Worm (Caenorhabditis elegans) whole organism, young adult: ENCODE results near the gene syd-9.

Experiments used
- B0336.3 ChIP-seq: fragments of 200-800 bp; sonication (Bioruptor generic); IDR thresholded peaks from 2 replicates; pipeline ENCODE4 v1.3.6; 2022; ENCODE audit warnings: missing genetic modification characterization, missing compliant biosample characterization
- F33H1.4 ChIP-seq: fragments of 200-800 bp; sonication (Bioruptor generic); IDR thresholded peaks from 2 replicates; pipeline ENCODE4 v1.3.6; 2022; ENCODE audit warnings: missing genetic modification reagents, missing genetic modification characterization, missing compliant biosample characterization
- F52B5.7 ChIP-seq: sonication (generic microtip); optimal IDR thresholded peaks from 2 replicates; lab custom pipeline; 2016; ENCODE audit warnings: mild to moderate bottlenecking, missing genetic modification characterization, missing compliant biosample characterization
- F55B11.4 ChIP-seq: sonication (generic microtip); optimal IDR thresholded peaks from 2 replicates; lab custom pipeline; 2016; ENCODE audit warnings: missing compliant biosample characterization, missing genetic modification characterization, borderline replicate concordance; ENCODE audit not compliant: insufficient read depth
- F57C9.4 ChIP-seq: sonication (generic microtip); optimal IDR thresholded peaks from 2 replicates; lab custom pipeline; 2017; ENCODE audit warnings: mild to moderate bottlenecking, missing genetic modification characterization, missing compliant biosample characterization
- K11D2.4 ChIP-seq: fragments of 200-800 bp; sonication (Bioruptor generic); IDR thresholded peaks from 2 replicates; pipeline ENCODE4 v1.3.6; 2022; ENCODE audit warnings: missing genetic modification reagents, missing genetic modification characterization, missing compliant biosample characterization
- K12H6.12 ChIP-seq: fragments of 200-800 bp; sonication (Bioruptor generic); optimal IDR thresholded peaks from 2 replicates; lab custom pipeline; 2018; ENCODE audit warnings: mild to moderate bottlenecking, missing genetic modification characterization, missing compliant biosample characterization
- Y56A3A.18 ChIP-seq: fragments of 200-800 bp; sonication (Bioruptor generic); IDR thresholded peaks from 2 replicates; pipeline ENCODE4 v1.3.6; 2022; ENCODE audit warnings: missing genetic modification reagents, missing genetic modification characterization, missing compliant biosample characterization
- atf-7 ChIP-seq: sonication (generic microtip); optimal IDR thresholded peaks from 2 replicates; lab custom pipeline; 2017; ENCODE audit warnings: mild to moderate bottlenecking, missing genetic modification characterization, missing compliant biosample characterization
- attf-3 ChIP-seq: fragments of 200-800 bp; sonication (Bioruptor generic); conservative IDR thresholded peaks from 2 replicates; pipeline ENCODE4 v1.3.6; 2022; ENCODE audit warnings: missing genetic modification reagents, missing genetic modification characterization, missing compliant biosample characterization
- attf-6 ChIP-seq: fragments of 200-800 bp; sonication (Bioruptor generic); IDR thresholded peaks from 2 replicates; pipeline ENCODE4 v1.3.6; 2022; ENCODE audit warnings: missing genetic modification reagents, missing genetic modification characterization, missing compliant biosample characterization
- cebp-1 ChIP-seq, 2 experiments: fragments of 200-800 bp in 1 of 2; sonication (Bioruptor generic) in 1 of 2; sonication (generic microtip) in 1 of 2; IDR thresholded peaks in 1 of 2; optimal IDR thresholded peaks in 1 of 2; 2 replicates each; pipeline versions ENCODE4 v1.3.6 to Lab custom; 2017 to 2022; ENCODE audit warnings: missing compliant biosample characterization in 2 of 2, missing genetic modification characterization in 2 of 2, mild to moderate bottlenecking in 1 of 2, missing genetic modification reagents in 1 of 2, moderate library complexity in 1 of 2
- ceh-58 ChIP-seq: fragments of 200-800 bp; sonication (Bioruptor generic); IDR thresholded peaks from 2 replicates; pipeline ENCODE4 v1.3.6; 2022; ENCODE audit warnings: missing genetic modification characterization, missing compliant biosample characterization
- ceh-79 ChIP-seq: sonication (generic microtip); optimal IDR thresholded peaks from 2 replicates; lab custom pipeline; 2017; ENCODE audit warnings: mild to moderate bottlenecking, missing genetic modification characterization, missing compliant biosample characterization
- ceh-91 ChIP-seq: fragments of 200-800 bp; sonication (Bioruptor generic); IDR thresholded peaks from 2 replicates; pipeline ENCODE4 v1.3.6; 2022; ENCODE audit warnings: missing genetic modification reagents, missing genetic modification characterization, missing compliant biosample characterization
- dox-1 ChIP-seq: fragments of 200-800 bp; sonication (Bioruptor generic); IDR thresholded peaks from 2 replicates; pipeline ENCODE4 v1.3.6; 2022; ENCODE audit warnings: missing genetic modification reagents, missing genetic modification characterization, missing compliant biosample characterization
- egl-18 ChIP-seq: fragments of 200-800 bp; sonication (Bioruptor generic); IDR thresholded peaks from 2 replicates; pipeline ENCODE4 v1.3.6; 2022; ENCODE audit warnings: missing genetic modification reagents, missing genetic modification characterization, missing compliant biosample characterization
- ets-4 ChIP-seq: fragments of 200-800 bp; sonication (Bioruptor generic); optimal IDR thresholded peaks from 2 replicates; lab custom pipeline; 2018; ENCODE audit warnings: mild to moderate bottlenecking, missing genetic modification characterization, missing compliant biosample characterization
- him-1 ChIP-seq: sonication (generic microtip); optimal IDR thresholded peaks from 2 replicates; lab custom pipeline; 2016; ENCODE audit warnings: missing genotype, missing genetic modification reagents, missing genetic modification characterization, missing compliant biosample characterization
- hlh-12 ChIP-seq: sonication (generic microtip); optimal IDR thresholded peaks from 2 replicates; lab custom pipeline; 2016; ENCODE audit warnings: missing genetic modification characterization, missing compliant biosample characterization
- hrde-1 ChIP-seq: sonication (generic microtip); optimal IDR thresholded peaks from 2 replicates; lab custom pipeline; 2016; ENCODE audit warnings: missing genetic modification characterization, mild to moderate bottlenecking, missing compliant biosample characterization, moderate library complexity, missing genotype, missing genetic modification reagents, borderline replicate concordance
- hsf-1 ChIP-seq: fragments of 200-800 bp; sonication (Bioruptor generic); IDR thresholded peaks from 2 replicates; pipeline ENCODE4 v1.3.6; 2022; ENCODE audit warnings: missing genetic modification reagents, missing genetic modification characterization, missing compliant biosample characterization
- let-607 ChIP-seq, 2 experiments: fragments of 200-800 bp in 1 of 2; sonication (Bioruptor generic) in 1 of 2; sonication (generic microtip) in 1 of 2; optimal IDR thresholded peaks; 2 replicates each; lab custom pipeline; 2016 to 2018; ENCODE audit warnings: mild to moderate bottlenecking in 2 of 2, missing compliant biosample characterization in 2 of 2, missing genetic modification characterization in 2 of 2, moderate library complexity in 2 of 2, missing genotype in 1 of 2
- lin-35 ChIP-seq, 3 experiments: fragments of 150-350 bp in 2 of 3; sonication (generic microtip) in 1 of 3; optimal IDR thresholded peaks; 2 replicates each; lab custom pipeline; 2014 to 2018; ENCODE audit warnings: missing biosample characterization in 3 of 3, missing genetic modification characterization in 3 of 3, missing genetic modification reagents in 3 of 3
- lin-40 ChIP-seq: sonication (generic microtip); optimal IDR thresholded peaks from 2 replicates; lab custom pipeline; 2016; ENCODE audit warnings: missing genetic modification characterization, mild to moderate bottlenecking, missing compliant biosample characterization, missing genotype, missing genetic modification reagents
- madf-10 ChIP-seq: sonication (generic microtip); optimal IDR thresholded peaks from 2 replicates; lab custom pipeline; 2016; ENCODE audit warnings: mild to moderate bottlenecking, missing genetic modification characterization, missing compliant biosample characterization
- madf-3 ChIP-seq: fragments of 200-800 bp; sonication (Bioruptor generic); IDR thresholded peaks from 2 replicates; pipeline ENCODE4 v1.3.6; 2022; ENCODE audit warnings: missing genetic modification reagents, missing genetic modification characterization, missing compliant biosample characterization
- madf-8 ChIP-seq: fragments of 200-800 bp; sonication (Bioruptor generic); conservative IDR thresholded peaks from 2 replicates; pipeline ENCODE4 v1.3.6; 2022; ENCODE audit warnings: missing genetic modification reagents, missing genetic modification characterization, missing compliant biosample characterization
- mes-4 ChIP-seq: sonication (generic microtip); optimal IDR thresholded peaks from 2 replicates; lab custom pipeline; 2016; ENCODE audit warnings: missing genotype, missing genetic modification characterization, missing compliant biosample characterization
- mxl-1 ChIP-seq: sonication (generic microtip); optimal IDR thresholded peaks from 2 replicates; lab custom pipeline; 2016; ENCODE audit warnings: missing genetic modification characterization, missing compliant biosample characterization
- nhr-120 ChIP-seq: fragments of 200-800 bp; sonication (Bioruptor generic); IDR thresholded peaks from 2 replicates; pipeline ENCODE4 v1.3.6; 2022; ENCODE audit warnings: missing genetic modification characterization, missing compliant biosample characterization
- nhr-179 ChIP-seq: sonication (generic microtip); optimal IDR thresholded peaks from 2 replicates; lab custom pipeline; 2016; ENCODE audit warnings: mild to moderate bottlenecking, missing genetic modification characterization, missing compliant biosample characterization
- nhr-80 ChIP-seq: sonication (generic microtip); optimal IDR thresholded peaks from 2 replicates; lab custom pipeline; 2016; ENCODE audit warnings: missing genetic modification characterization, missing compliant biosample characterization
- nhr-90 ChIP-seq: sonication (generic microtip); optimal IDR thresholded peaks from 2 replicates; lab custom pipeline; 2016; ENCODE audit warnings: missing genotype, mild to moderate bottlenecking, missing genetic modification characterization, missing compliant biosample characterization
- rcor-1 ChIP-seq: fragments of 200-800 bp; sonication (Bioruptor generic); IDR thresholded peaks from 2 replicates; pipeline ENCODE4 v1.3.6; 2022; ENCODE audit warnings: missing genetic modification reagents, missing genetic modification characterization, missing compliant biosample characterization
- rec-8 ChIP-seq, 2 experiments: sonication (generic microtip); optimal IDR thresholded peaks; 2 replicates each; lab custom pipeline; 2016; ENCODE audit warnings: mild to moderate bottlenecking in 2 of 2, missing genetic modification characterization in 2 of 2, missing genetic modification reagents in 2 of 2, missing genotype in 2 of 2, missing biosample characterization in 1 of 2, missing compliant biosample characterization in 1 of 2, moderate library complexity in 1 of 2
- sea-2 ChIP-seq: fragments of 200-800 bp; sonication (Bioruptor generic); IDR thresholded peaks from 2 replicates; pipeline ENCODE4 v1.3.6; 2022; ENCODE audit warnings: missing genetic modification characterization, missing compliant biosample characterization
- snpc-1.1 ChIP-seq: sonication (generic microtip); optimal IDR thresholded peaks from 2 replicates; lab custom pipeline; 2017; ENCODE audit warnings: missing genetic modification characterization, mild to moderate bottlenecking, missing compliant biosample characterization, antibody characterized with exemption, moderate library complexity, missing genotype, missing genetic modification reagents; ENCODE audit not compliant: insufficient read depth
- somi-1 ChIP-seq: fragments of 200-800 bp; sonication (Bioruptor generic); optimal IDR thresholded peaks from 2 replicates; lab custom pipeline; 2018; ENCODE audit warnings: mild to moderate bottlenecking, missing genetic modification characterization, missing compliant biosample characterization
- tbx-9 ChIP-seq: sonication (generic microtip); optimal IDR thresholded peaks from 2 replicates; lab custom pipeline; 2016; ENCODE audit warnings: borderline replicate concordance, missing genetic modification characterization, inconsistent platforms, missing compliant biosample characterization
- unc-62 ChIP-seq: fragments of 150-350 bp; optimal IDR thresholded peaks from 2 replicates; lab custom pipeline; 2014; ENCODE audit warnings: missing biosample characterization, missing genetic modification reagents, missing genetic modification characterization
- xnd-1 ChIP-seq: sonication (generic microtip); optimal IDR thresholded peaks from 2 replicates; lab custom pipeline; 2016; ENCODE audit warnings: missing genotype, missing genetic modification reagents, missing genetic modification characterization, missing compliant biosample characterization
- zfh-2 ChIP-seq: fragments of 200-800 bp; sonication (Bioruptor generic); conservative IDR thresholded peaks from 2 replicates; pipeline ENCODE4 v1.3.6; 2022; ENCODE audit warnings: missing genetic modification reagents, missing genetic modification characterization, missing compliant biosample characterization
- ztf-26 ChIP-seq: sonication (generic microtip); optimal IDR thresholded peaks from 2 replicates; lab custom pipeline; 2017; ENCODE audit warnings: missing genetic modification characterization, missing compliant biosample characterization

Gene syd-9

DNA sequence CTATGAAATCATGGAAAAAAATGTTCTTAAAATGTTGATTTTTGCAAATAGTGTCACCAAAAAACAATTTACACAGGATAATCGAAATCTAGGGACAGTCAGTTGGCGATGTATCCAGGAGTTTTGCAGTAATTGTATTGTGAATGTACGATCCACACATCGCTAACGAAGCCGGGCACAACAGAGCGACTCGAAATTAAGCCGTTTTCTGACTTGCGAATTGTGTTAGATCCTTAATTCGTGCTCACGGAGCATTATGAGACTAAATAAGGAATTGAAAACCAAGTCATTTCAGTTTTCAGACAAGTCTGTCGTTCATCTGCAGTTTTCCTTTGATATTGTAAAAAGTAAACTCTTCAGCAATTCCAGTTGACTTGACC lies 16.2 kb downstream of the syd-9 start:
- TF ChIP-seq sea-2 (GFP tag; lab: Robert Waterston, UW): no peak
- TF ChIP-seq egl-18: no peak
- no peak for TF ChIP-seq F52B5.7 (tag; lab: Kevin White, UChicago)
- TF ChIP-seq madf-8: no peak
- no peak for TF ChIP-seq rec-8 (tag; optimal IDR thresholded peaks at IDR 0.05; lab: Kevin White, UChicago)
- TF ChIP-seq hsf-1 (GFP tag; lab: Robert Waterston, UW): no peak
- no peak for TF ChIP-seq attf-6 (GFP tag; lab: Robert Waterston, UW)
- TF ChIP-seq ceh-91 (GFP tag; lab: Robert Waterston, UW): no peak
- TF ChIP-seq ets-4 (GFP tag; lab: Kevin White, UChicago): no peak
- TF ChIP-seq nhr-90 (tag; lab: Kevin White, UChicago): no peak
- TF ChIP-seq hlh-12: no peak
- TF ChIP-seq xnd-1 (tag; lab: Kevin White, UChicago): no peak
- no peak for TF ChIP-seq unc-62
- no peak for TF ChIP-seq attf-3 (GFP tag; lab: Robert Waterston, UW)
- TF ChIP-seq atf-7 (tag; lab: Kevin White, UChicago): no peak
- TF ChIP-seq him-1 (tag; lab: Kevin White, UChicago): no peak

DNA sequence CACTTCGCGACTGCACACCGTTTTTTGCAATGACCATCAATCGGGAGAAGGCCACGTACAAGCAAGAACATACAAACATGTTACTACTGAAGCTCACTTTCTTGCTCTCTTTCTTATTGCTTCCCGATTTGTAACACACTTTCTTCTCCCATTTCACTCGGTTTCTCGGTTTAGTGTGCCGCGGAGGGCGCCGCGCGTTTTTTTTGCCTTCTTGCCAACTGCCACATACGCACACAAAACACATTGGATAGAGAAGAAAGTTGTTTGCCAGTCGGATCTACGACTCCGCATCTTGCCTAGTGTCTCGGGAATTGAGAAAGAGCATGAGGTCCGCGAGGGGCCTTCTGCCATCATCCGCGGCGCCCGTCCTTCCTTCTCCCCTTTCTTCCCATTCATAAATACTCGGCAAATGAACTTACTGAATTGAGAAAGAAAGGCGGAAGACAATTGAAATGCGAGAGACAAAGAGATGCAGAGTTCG lies 16.9 kb downstream of the syd-9 start:
- TF ChIP-seq lin-40 (tag; lab: Kevin White, UChicago) (peak; percentile 38), dox-1 (peak; percentile 44; the same call in 1 of the 2 replicates), zfh-2 (peak; percentile 93), lin-35 (GFP tag; optimal IDR thresholded peaks at IDR 0.05; lab: Kevin White, UChicago) (peak in 1 of 3 experiments; percentile 26), let-607 (tag; optimal IDR thresholded peaks at IDR 0.05; lab: Kevin White, UChicago) (peak in 1 of 2 experiments; percentile 18), somi-1 (GFP tag; lab: Kevin White, UChicago) (peak; percentile 2), nhr-80 (tag; lab: Kevin White, UChicago) (peak; percentile 84), K12H6.12 (peak; percentile 86), madf-3 (0 out of 2 replicates have a peak, but pooled peaks have one; percentile 32), mes-4 (tag; lab: Kevin White, UChicago) (no peak), F55B11.4 (tag; lab: Kevin White, UChicago) (no peak), ceh-58 (GFP tag; lab: Robert Waterston, UW) (no peak), snpc-1.1 (tag; lab: Kevin White, UChicago) (no peak), egl-18 (no peak), K11D2.4 (GFP tag; lab: Robert Waterston, UW) (0 out of 2 replicates have a peak, but pooled peaks have one; percentile 29), madf-10 (peak; percentile 48), nhr-120 (GFP tag; lab: Robert Waterston, UW) (0 out of 2 replicates have a peak, but pooled peaks have one; percentile 10), B0336.3 (GFP tag; lab: Robert Waterston, UW) (peak; percentile 40; the same call in 1 of the 2 replicates), cebp-1 (GFP tag; IDR thresholded peaks at IDR 0.05; lab: Robert Waterston, UW) (no peak), cebp-1 (tag; optimal IDR thresholded peaks at IDR 0.05; lab: Kevin White, UChicago) (peak; percentile 69)

DNA sequence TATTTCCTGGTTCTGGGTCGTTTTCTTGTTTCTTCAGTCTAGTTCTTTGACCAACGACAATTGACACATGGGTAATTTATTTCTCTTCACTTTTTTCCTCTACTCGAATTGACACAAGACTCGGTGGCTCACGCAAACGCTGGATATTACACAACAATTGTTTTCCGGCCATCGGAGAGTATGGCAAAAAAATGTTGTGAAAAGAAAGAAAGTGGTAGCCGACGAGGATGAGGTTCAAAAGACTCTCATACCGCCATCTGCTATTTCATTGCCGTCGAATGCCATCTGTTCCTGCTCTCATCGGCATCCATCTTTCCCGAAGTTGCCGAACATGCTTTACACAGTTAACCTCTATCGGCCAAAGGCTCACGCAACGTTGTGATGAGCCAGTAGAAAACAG lies 18.8 kb downstream of the syd-9 start:
- TF ChIP-seq ceh-79 (tag; lab: Kevin White, UChicago) (no peak), rcor-1 (GFP tag; lab: Robert Waterston, UW) (no peak), F33H1.4 (GFP tag; lab: Robert Waterston, UW) (no peak), ztf-26 (tag; lab: Kevin White, UChicago) (no peak), hrde-1 (tag; lab: Kevin White, UChicago) (no peak), F57C9.4 (no peak), tbx-9 (no peak), madf-8 (no peak), hlh-12 (no peak), zfh-2 (no peak), Y56A3A.18 (GFP tag; lab: Robert Waterston, UW) (no peak), rec-8 (tag; optimal IDR thresholded peaks at IDR 0.05; lab: Kevin White, UChicago) (no peak), nhr-179 (tag; lab: Kevin White, UChicago) (no peak), mxl-1 (tag; lab: Kevin White, UChicago) (no peak)
